Worm (Caenorhabditis elegans) whole organism, late embryonic: ENCODE results near the gene asp-14.

Experiments used
- ceh-18 ChIP-seq: sonication (generic microtip); optimal IDR thresholded peaks from 2 replicates; lab custom pipeline; 2016; ENCODE audit warnings: missing genetic modification characterization, missing compliant biosample characterization
- elt-2 ChIP-seq: sonication (generic microtip); optimal IDR thresholded peaks from 2 replicates; lab custom pipeline; 2016; ENCODE audit warnings: missing genetic modification reagents, missing genetic modification characterization, missing compliant biosample characterization
- rnt-1 ChIP-seq: sonication (generic microtip); optimal IDR thresholded peaks from 2 replicates; lab custom pipeline; 2016; ENCODE audit warnings: missing genetic modification characterization, missing compliant biosample characterization

The asp-14 gene

DNA sequence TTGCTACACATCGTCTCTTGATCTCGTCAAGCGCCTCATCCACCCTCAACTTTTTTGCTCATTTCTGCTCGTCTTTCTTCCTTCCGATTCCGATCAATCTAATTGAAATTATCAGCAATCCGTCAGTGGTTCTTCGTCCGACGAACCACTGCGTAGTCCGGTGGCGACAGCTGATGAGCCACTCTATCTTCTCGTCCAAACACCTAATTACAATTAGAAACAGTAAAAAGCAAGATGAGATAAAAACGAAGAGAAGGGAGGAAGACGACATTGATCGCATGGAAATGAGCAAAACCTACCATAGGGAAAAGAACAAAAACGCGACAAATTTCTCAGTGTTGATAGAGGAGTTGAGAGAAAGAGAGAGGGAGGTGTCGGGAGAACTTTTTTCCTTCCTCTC lies 47.0 kb downstream of the asp-14 start:
- peak; percentile 9 for TF ChIP-seq ceh-18
- TF ChIP-seq elt-2 (tag; lab: Kevin White, UChicago) = no peak
- TF ChIP-seq rnt-1 (tag; lab: Kevin White, UChicago) = peak; percentile 29
